Worm (Caenorhabditis elegans) whole organism, late embryonic: ENCODE results near the gene nck-1.

Experiments
- C08G9.2 ChIP-seq: sonication (generic microtip); optimal IDR thresholded peaks from 2 replicates; lab custom pipeline; 2016; ENCODE audit warnings: mild to moderate bottlenecking, missing genetic modification characterization, moderate library complexity, missing compliant biosample characterization
- C38D4.7 ChIP-seq: fragments of 200-800 bp; sonication (Bioruptor generic); optimal IDR thresholded peaks from 2 replicates; lab custom pipeline; 2018; ENCODE audit warnings: mild to moderate bottlenecking, missing genetic modification characterization, moderate library complexity, missing compliant biosample characterization
- F13H6.1 ChIP-seq: sonication (generic microtip); optimal IDR thresholded peaks from 2 replicates; lab custom pipeline; 2016; ENCODE audit warnings: missing genetic modification characterization, missing compliant biosample characterization
- K02D7.2 ChIP-seq: sonication (generic microtip); optimal IDR thresholded peaks from 2 replicates; lab custom pipeline; 2017; ENCODE audit warnings: mild to moderate bottlenecking, missing genetic modification characterization, missing compliant biosample characterization
- T23F11.4 ChIP-seq: fragments of 200-800 bp; sonication (Bioruptor generic); optimal IDR thresholded peaks from 2 replicates; lab custom pipeline; 2018; ENCODE audit warnings: mild to moderate bottlenecking, missing genetic modification characterization, missing compliant biosample characterization
- ahr-1 ChIP-seq: sonication (generic microtip); optimal IDR thresholded peaks from 2 replicates; lab custom pipeline; 2016; ENCODE audit warnings: missing genetic modification characterization, missing compliant biosample characterization
- ama-1 ChIP-seq: fragments of 150-350 bp; optimal IDR thresholded peaks from 2 replicates; lab custom pipeline; 2014
- ceh-14 ChIP-seq: sonication (generic microtip); optimal IDR thresholded peaks from 2 replicates; lab custom pipeline; 2016; ENCODE audit warnings: missing genotype, missing genetic modification characterization, missing compliant biosample characterization
- ceh-2 ChIP-seq: sonication (generic microtip); optimal IDR thresholded peaks from 2 replicates; lab custom pipeline; 2016; ENCODE audit warnings: missing genotype, missing genetic modification characterization, missing compliant biosample characterization
- ceh-22 ChIP-seq: sonication (generic microtip); optimal IDR thresholded peaks from 2 replicates; lab custom pipeline; 2017; ENCODE audit warnings: missing biosample characterization, missing genetic modification characterization
- ceh-24 ChIP-seq: sonication (generic microtip); optimal IDR thresholded peaks from 2 replicates; lab custom pipeline; 2016; ENCODE audit warnings: mild to moderate bottlenecking, missing genetic modification characterization, missing compliant biosample characterization
- ceh-30 ChIP-seq: fragments of 150-350 bp; optimal IDR thresholded peaks from 2 replicates; lab custom pipeline; 2014; ENCODE audit warnings: missing biosample characterization, missing genetic modification characterization
- ceh-31 ChIP-seq: sonication (generic microtip); optimal IDR thresholded peaks from 2 replicates; lab custom pipeline; 2016; ENCODE audit warnings: missing genetic modification characterization, missing compliant biosample characterization
- ceh-45 ChIP-seq: fragments of 200-800 bp; sonication (Bioruptor generic); IDR thresholded peaks from 2 replicates; pipeline ENCODE4 v1.3.6; 2022; ENCODE audit warnings: missing genetic modification reagents, missing genetic modification characterization, missing compliant biosample characterization
- ceh-6 ChIP-seq: fragments of 200-800 bp; sonication (Bioruptor generic); optimal IDR thresholded peaks from 2 replicates; lab custom pipeline; 2018; ENCODE audit warnings: mild to moderate bottlenecking, missing genetic modification characterization, missing compliant biosample characterization
- ceh-9 ChIP-seq: sonication (generic microtip); optimal IDR thresholded peaks from 2 replicates; lab custom pipeline; 2016; ENCODE audit warnings: mild to moderate bottlenecking, missing genetic modification characterization, inconsistent platforms, missing compliant biosample characterization
- dmd-4 ChIP-seq: sonication (generic microtip); optimal IDR thresholded peaks from 2 replicates; lab custom pipeline; 2016; ENCODE audit warnings: borderline replicate concordance, missing genetic modification characterization, missing compliant biosample characterization
- elt-2 ChIP-seq: sonication (generic microtip); optimal IDR thresholded peaks from 2 replicates; lab custom pipeline; 2016; ENCODE audit warnings: missing genetic modification reagents, missing genetic modification characterization, missing compliant biosample characterization
- elt-4 ChIP-seq: sonication (generic microtip); optimal IDR thresholded peaks from 2 replicates; lab custom pipeline; 2016; ENCODE audit warnings: missing genetic modification characterization, missing compliant biosample characterization
- eyg-1 ChIP-seq: sonication (generic microtip); optimal IDR thresholded peaks from 2 replicates; lab custom pipeline; 2016; ENCODE audit warnings: missing genotype, missing genetic modification characterization, missing compliant biosample characterization
- fax-1 ChIP-seq: sonication (generic microtip); optimal IDR thresholded peaks from 2 replicates; lab custom pipeline; 2016; ENCODE audit warnings: missing genotype, missing genetic modification characterization, missing compliant biosample characterization
- gmeb-2 ChIP-seq: sonication (generic microtip); optimal IDR thresholded peaks from 2 replicates; lab custom pipeline; 2016; ENCODE audit warnings: missing genetic modification characterization, inconsistent platforms, missing compliant biosample characterization
- hlh-15 ChIP-seq: sonication (generic microtip); optimal IDR thresholded peaks from 2 replicates; lab custom pipeline; 2016; ENCODE audit warnings: missing genetic modification characterization, missing compliant biosample characterization
- hlh-6 ChIP-seq: sonication (generic microtip); optimal IDR thresholded peaks from 2 replicates; lab custom pipeline; 2016; ENCODE audit warnings: missing genotype, missing genetic modification characterization, missing compliant biosample characterization
- lim-6 ChIP-seq: sonication (generic microtip); optimal IDR thresholded peaks from 2 replicates; lab custom pipeline; 2016; ENCODE audit warnings: missing genetic modification characterization, missing compliant biosample characterization
- lin-11 ChIP-seq: fragments of 200-800 bp; sonication (Bioruptor generic); optimal IDR thresholded peaks from 2 replicates; lab custom pipeline; 2018; ENCODE audit warnings: mild to moderate bottlenecking, missing genetic modification characterization, missing compliant biosample characterization
- madf-2 ChIP-seq: sonication (generic microtip); optimal IDR thresholded peaks from 2 replicates; lab custom pipeline; 2017; ENCODE audit warnings: missing genetic modification characterization, missing compliant biosample characterization
- nfya-1 ChIP-seq: sonication (generic microtip); optimal IDR thresholded peaks from 2 replicates; lab custom pipeline; 2017; ENCODE audit warnings: missing genetic modification characterization, mild to moderate bottlenecking, missing compliant biosample characterization, antibody characterized with exemption, moderate library complexity
- nhr-232 ChIP-seq: sonication (generic microtip); optimal IDR thresholded peaks from 2 replicates; lab custom pipeline; 2016; ENCODE audit warnings: missing genetic modification characterization, missing compliant biosample characterization
- odd-2 ChIP-seq: sonication (generic microtip); optimal IDR thresholded peaks from 2 replicates; lab custom pipeline; 2017; ENCODE audit warnings: antibody characterized with exemption, mild to moderate bottlenecking, missing genetic modification characterization, missing compliant biosample characterization
- pag-3 ChIP-seq: sonication (generic microtip); optimal IDR thresholded peaks from 2 replicates; lab custom pipeline; 2016; ENCODE audit warnings: missing compliant biosample characterization, missing genetic modification characterization, borderline replicate concordance
- pha-2 ChIP-seq: sonication (generic microtip); optimal IDR thresholded peaks from 2 replicates; lab custom pipeline; 2017; ENCODE audit warnings: mild to moderate bottlenecking, missing genetic modification characterization, missing compliant biosample characterization
- pqm-1 ChIP-seq: sonication (generic microtip); optimal IDR thresholded peaks from 2 replicates; lab custom pipeline; 2016; ENCODE audit warnings: missing genetic modification characterization, missing compliant biosample characterization
- rnt-1 ChIP-seq: sonication (generic microtip); optimal IDR thresholded peaks from 2 replicates; lab custom pipeline; 2016; ENCODE audit warnings: missing genetic modification characterization, missing compliant biosample characterization
- sdc-2 ChIP-seq: sonication (generic microtip); optimal IDR thresholded peaks from 2 replicates; lab custom pipeline; 2016; ENCODE audit warnings: missing genotype, missing genetic modification characterization, missing compliant biosample characterization
- sox-2 ChIP-seq: fragments of 200-800 bp; sonication (Bioruptor generic); IDR thresholded peaks from 2 replicates; pipeline ENCODE4 v1.3.6; 2022; ENCODE audit warnings: missing genetic modification reagents, missing genetic modification characterization, missing compliant biosample characterization
- syd-9 ChIP-seq: sonication (generic microtip); optimal IDR thresholded peaks from 2 replicates; lab custom pipeline; 2016; ENCODE audit warnings: mild to moderate bottlenecking, missing genetic modification characterization, moderate library complexity, missing compliant biosample characterization
- tbx-2 ChIP-seq: sonication (generic microtip); optimal IDR thresholded peaks from 2 replicates; lab custom pipeline; 2016; ENCODE audit warnings: missing genetic modification characterization, missing compliant biosample characterization
- unc-42 ChIP-seq: sonication (generic microtip); optimal IDR thresholded peaks from 2 replicates; lab custom pipeline; 2016; ENCODE audit warnings: missing genotype, missing genetic modification characterization, missing compliant biosample characterization
- unc-55 ChIP-seq: sonication (generic microtip); optimal IDR thresholded peaks from 2 replicates; lab custom pipeline; 2017; ENCODE audit warnings: missing biosample characterization, missing genetic modification reagents, missing genetic modification characterization
- unc-86 ChIP-seq: sonication (generic microtip); optimal IDR thresholded peaks from 2 replicates; lab custom pipeline; 2016; ENCODE audit warnings: missing genetic modification characterization, missing compliant biosample characterization
- zip-5 ChIP-seq: sonication (generic microtip); optimal IDR thresholded peaks from 2 replicates; lab custom pipeline; 2016; ENCODE audit warnings: missing genetic modification characterization, missing compliant biosample characterization
- ztf-16 ChIP-seq: sonication (generic microtip); optimal IDR thresholded peaks from 2 replicates; lab custom pipeline; 2017; ENCODE audit warnings: missing genetic modification characterization, missing compliant biosample characterization

The nck-1 gene

DNA sequence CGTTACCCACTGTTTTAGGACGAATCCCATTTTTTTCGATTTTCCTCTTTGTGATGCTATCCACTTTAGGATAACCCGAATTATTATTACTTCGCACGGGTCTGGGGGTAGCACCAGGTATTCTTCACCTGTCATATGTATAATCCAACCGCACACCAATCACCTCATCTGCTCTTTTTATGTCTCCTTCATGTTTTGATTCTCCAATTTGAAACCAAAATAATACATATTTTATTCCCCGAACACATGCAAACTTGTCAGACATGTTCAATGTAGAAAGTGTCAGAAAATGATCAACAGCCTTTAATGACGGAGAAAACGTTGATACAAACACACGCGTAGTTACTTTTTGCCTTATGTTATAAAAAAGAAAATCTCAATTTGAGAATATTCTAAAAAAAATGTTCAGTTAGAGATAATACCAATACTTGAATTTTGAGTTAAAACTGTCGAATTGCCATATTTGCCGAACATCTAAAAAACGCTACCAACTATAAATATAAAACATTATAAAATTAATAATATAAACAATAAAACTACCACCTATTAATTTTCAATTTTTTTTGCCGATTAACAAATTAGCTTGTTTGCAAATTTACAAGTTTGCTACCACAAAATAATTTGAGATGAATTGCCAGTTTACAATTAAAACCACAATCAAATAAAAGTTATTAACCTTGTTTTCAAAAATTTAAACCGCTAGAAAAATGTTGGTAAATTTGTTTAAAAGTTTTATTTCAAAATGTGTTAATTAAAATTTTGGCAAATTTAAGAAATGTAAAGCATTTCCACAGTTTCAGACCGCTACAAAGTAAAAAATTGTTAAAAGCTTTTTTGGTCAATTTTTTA, 5.4 kb downstream of the nck-1 start:
- TF ChIP-seq ceh-31 (tag; lab: Kevin White, UChicago) (no peak), rnt-1 (tag; lab: Kevin White, UChicago) (no peak), ceh-24 (no peak), C08G9.2 (tag; lab: Kevin White, UChicago) (no peak), sdc-2 (tag; lab: Kevin White, UChicago) (no peak), sox-2 (GFP tag; lab: Robert Waterston, UW) (no peak), K02D7.2 (tag; lab: Kevin White, UChicago) (no peak), C38D4.7 (no peak), hlh-15 (tag; lab: Kevin White, UChicago) (no peak), pha-2 (tag; lab: Kevin White, UChicago) (no peak), madf-2 (no peak), ceh-14 (tag; lab: Kevin White, UChicago) (no peak), ceh-2 (no peak), unc-55 (no peak), elt-2 (no peak), fax-1 (tag; lab: Kevin White, UChicago) (no peak), ceh-30 (tag; lab: Kevin White, UChicago) (no peak)

- TF ChIP-seq pag-3 (tag; lab: Kevin White, UChicago) (no peak), ama-1 (no peak), ceh-45 (GFP tag; lab: Robert Waterston, UW) (no peak), hlh-6 (tag; lab: Kevin White, UChicago) (no peak), ceh-22 (tag; lab: Kevin White, UChicago) (no peak), elt-2 (no peak), ztf-16 (no peak), ahr-1 (tag; lab: Kevin White, UChicago) (no peak), tbx-2 (tag; lab: Kevin White, UChicago) (no peak), fax-1 (tag; lab: Kevin White, UChicago) (no peak), zip-5 (no peak), elt-4 (tag; lab: Kevin White, UChicago) (no peak)
Observed at ce11 chrX:4146798-4147543, 6.3 kb downstream of the nck-1 start.

- no peak for TF ChIP-seq T23F11.4
Observed at ce11 chrX:4146046-4146445, 7.2 kb downstream of the nck-1 start.

- TF ChIP-seq syd-9 (no peak), ceh-9 (no peak), pqm-1 (tag; lab: Kevin White, UChicago) (no peak), ztf-16 (no peak), rnt-1 (tag; lab: Kevin White, UChicago) (peak; percentile 19), dmd-4 (tag; lab: Kevin White, UChicago) (no peak), ceh-6 (GFP tag; lab: Kevin White, UChicago) (no peak), ahr-1 (tag; lab: Kevin White, UChicago) (no peak), unc-55 (peak; percentile 26), ceh-30 (tag; lab: Kevin White, UChicago) (no peak), nhr-232 (tag; lab: Kevin White, UChicago) (no peak), madf-2 (no peak), lin-11 (tag; lab: Kevin White, UChicago) (no peak), lim-6 (tag; lab: Kevin White, UChicago) (no peak), pag-3 (tag; lab: Kevin White, UChicago) (no peak), unc-86 (tag; lab: Kevin White, UChicago) (peak; percentile 31), odd-2 (tag; lab: Kevin White, UChicago) (no peak), elt-4 (tag; lab: Kevin White, UChicago) (no peak), F13H6.1 (tag; lab: Kevin White, UChicago) (peak; percentile 30), eyg-1 (tag; lab: Kevin White, UChicago) (no peak), unc-42 (peak; percentile 38), pha-2 (tag; lab: Kevin White, UChicago) (no peak), gmeb-2 (tag; lab: Kevin White, UChicago) (no peak), nfya-1 (tag; lab: Kevin White, UChicago) (peak; percentile 57), ceh-22 (tag; lab: Kevin White, UChicago) (no peak), ceh-45 (GFP tag; lab: Robert Waterston, UW) (no peak)
Observed at ce11 chrX:4145051-4145826, 8.0 kb downstream of the nck-1 start.
